Worm (Caenorhabditis elegans): ENCODE results near the gene C27A2.8.

- TF ChIP-seq W03F9.2 (tag; optimal IDR thresholded peaks at IDR 0.05): no peak
- TF ChIP-seq him-1 (tag; optimal IDR thresholded peaks at IDR 0.05): no peak
- TF ChIP-seq dao-5 (tag; optimal IDR thresholded peaks at IDR 0.05): no peak
These were observed 18.6 kb downstream of the C27A2.8 start for ce11 chrII:5049249-5049648.
